Fruit fly (Drosophila melanogaster) whole organism, wandering third instar larva: ENCODE measurements around the gene Pdhb.

Experiments
- Abd-B ChIP-seq: fragments of >200 bp; optimal IDR thresholded peaks from 2 replicates; lab custom pipeline; 2017; ENCODE audit warnings: missing biosample characterization, missing genetic modification characterization
- GATAd ChIP-seq: sonication (Bioruptor generic); optimal IDR thresholded peaks from 2 replicates; lab custom pipeline; 2016; ENCODE audit warnings: missing biosample characterization, missing genetic modification characterization
- Rel ChIP-seq, 2 experiments: fragments of 200-800 bp; sonication (Bioruptor generic) in 1 of 2; optimal IDR thresholded peaks; 2 replicates in 1 of 2; 3 replicates in 1 of 2; lab custom pipeline; 2016 to 2019; ENCODE audit warnings: mild to moderate bottlenecking in 2 of 2, missing biosample characterization in 2 of 2, missing genetic modification characterization in 2 of 2, moderate library complexity in 1 of 2
- lola ChIP-seq: fragments of >200 bp; optimal IDR thresholded peaks from 2 replicates; lab custom pipeline; 2017; ENCODE audit warnings: missing biosample characterization, missing genetic modification characterization
- pan ChIP-seq: fragments of >200 bp; optimal IDR thresholded peaks from 2 replicates; lab custom pipeline; 2017
- psq ChIP-seq: fragments of 200-800 bp; sonication (Bioruptor generic); optimal IDR thresholded peaks from 3 replicates; lab custom pipeline; 2017; ENCODE audit warnings: missing biosample characterization, mild to moderate bottlenecking, missing genetic modification characterization, moderate library complexity

DNA sequence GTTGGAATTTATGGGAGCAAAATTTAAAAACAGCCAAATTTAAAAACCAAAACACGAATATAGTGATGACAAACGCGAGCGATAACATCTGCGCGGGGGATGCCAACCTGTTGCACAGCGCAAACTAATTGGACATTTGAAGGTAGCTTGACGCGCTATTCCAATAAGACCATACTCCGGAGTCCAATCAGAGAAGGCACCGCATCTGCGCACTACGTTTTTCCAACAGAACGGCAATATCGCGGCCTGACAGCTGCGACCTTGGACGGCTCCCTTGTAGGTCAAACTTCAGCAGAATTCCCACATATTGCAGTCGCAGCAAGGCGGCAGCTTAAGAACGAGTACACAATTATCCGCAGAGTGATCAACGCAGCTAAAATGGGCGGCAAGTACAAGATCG, 35.2 kb downstream of the Pdhb start, which contains the start of the genes CG11882 and Pglym78:
- TF ChIP-seq Abd-B (GFP tag; lab: Kevin White, UChicago) (no peak), lola (GFP tag; lab: Kevin White, UChicago) (no peak), GATAd (GFP tag; lab: Kevin White, UChicago) (no peak), pan (no peak), Rel (GFP tag; optimal IDR thresholded peaks at IDR 0.05; lab: Kevin White, UChicago) (no peak), Rel (tag; optimal IDR thresholded peaks at IDR 0.05; lab: Kevin White, UChicago) (peak; percentile 80), psq (peak; percentile 26)
